Worm (Caenorhabditis elegans) whole organism, early embryonic: ENCODE results near the gene srw-142.

Experiments
- ceh-13 ChIP-seq: fragments of 200-800 bp; sonication (Bioruptor generic); optimal IDR thresholded peaks from 2 replicates; lab custom pipeline; 2018; ENCODE audit warnings: mild to moderate bottlenecking, missing genetic modification characterization, missing compliant biosample characterization
- tbx-11 ChIP-seq: fragments of 200-800 bp; sonication (Bioruptor generic); IDR thresholded peaks from 2 replicates; pipeline ENCODE4 v1.3.6; 2022; ENCODE audit warnings: missing genetic modification characterization, missing compliant biosample characterization

- TF ChIP-seq ceh-13 (GFP tag; lab: Kevin White, UChicago) (no peak), tbx-11 (GFP tag; lab: Robert Waterston, UW) (no peak)
Observed at ce11 chrV:2996105-2996504, 38.0 kb upstream of the srw-142 start, which contains the start of gene srw-120.
